Fruit fly (Drosophila melanogaster): Measurements from ENCODE around the gene hoka.

- TF ChIP-seq CG14050 (GFP tag; IDR thresholded peaks at IDR 0.05) (no peak), bowl (GFP tag; IDR thresholded peaks at IDR 0.05) (no peak), Blimp-1 (GFP tag; optimal IDR thresholded peaks at IDR 0.05) (peak; percentile 17), CG12769 (tag; optimal IDR thresholded peaks at IDR 0.05) (no peak), dimm (GFP tag; IDR thresholded peaks at IDR 0.05) (no peak), CG34422 (GFP tag; IDR thresholded peaks at IDR 0.05) (no peak), kni (GFP tag; optimal IDR thresholded peaks at IDR 0.05) (no peak), CG18011 (GFP tag; optimal IDR thresholded peaks at IDR 0.05) (no peak), CG10274 (GFP tag; optimal IDR thresholded peaks at IDR 0.05) (no peak), CG10543 (GFP tag; optimal IDR thresholded peaks at IDR 0.05) (no peak), sr (GFP tag; IDR thresholded peaks at IDR 0.05) (no peak), Rfx (GFP tag; IDR thresholded peaks at IDR 0.05) (0 out of 2 replicates have a peak, but pooled peaks have one; percentile 23)
These were observed 31.1 kb downstream of the hoka start for dm6 chr3L:4929781-4930180.
